Fruit fly (Drosophila melanogaster) whole organism, prepupa: ENCODE data around the gene gny.

ENCODE experiments used
- Blimp-1 ChIP-seq: fragments of 200-800 bp; sonication (Bioruptor generic); optimal IDR thresholded peaks from 3 replicates; lab custom pipeline; 2017; ENCODE audit warnings: missing biosample characterization, missing genetic modification characterization, mild to moderate bottlenecking, moderate library complexity, missing genetic modification reagents
- CG10631 ChIP-seq: fragments of 200-800 bp; sonication (Bioruptor generic); optimal IDR thresholded peaks from 2 replicates; lab custom pipeline; 2016; ENCODE audit warnings: missing biosample characterization, missing genetic modification characterization
- CG10669 ChIP-seq: fragments of 200-800 bp; sonication (Bioruptor generic); optimal IDR thresholded peaks from 3 replicates; lab custom pipeline; 2018; ENCODE audit warnings: missing biosample characterization, mild to moderate bottlenecking, missing genetic modification characterization, moderate library complexity
- CG32006 ChIP-seq: fragments of 200-800 bp; sonication (Bioruptor generic); optimal IDR thresholded peaks from 3 replicates; lab custom pipeline; 2017; ENCODE audit warnings: missing biosample characterization, mild to moderate bottlenecking, missing genetic modification characterization
- CG6163 ChIP-seq: fragments of 200-800 bp; sonication (Bioruptor generic); IDR thresholded peaks from 3 replicates; pipeline ENCODE4 v1.3.6; 2022; ENCODE audit warnings: missing biosample characterization, missing genetic modification characterization
- CG7368 ChIP-seq: fragments of 200-800 bp; sonication (Bioruptor generic); optimal IDR thresholded peaks from 3 replicates; lab custom pipeline; 2016; ENCODE audit warnings: missing biosample characterization, missing genetic modification characterization
- Eip75B ChIP-seq: fragments of 200-800 bp; sonication (Bioruptor generic); optimal IDR thresholded peaks from 3 replicates; lab custom pipeline; 2016; ENCODE audit warnings: missing biosample characterization, missing genetic modification characterization
- Ets21C ChIP-seq: fragments of 200-800 bp; sonication (Bioruptor generic); optimal IDR thresholded peaks from 3 replicates; lab custom pipeline; 2016; ENCODE audit warnings: missing biosample characterization, missing genetic modification characterization
- Hr39 ChIP-seq: fragments of 200-800 bp; sonication (Bioruptor generic); optimal IDR thresholded peaks from 2 replicates; lab custom pipeline; 2016; ENCODE audit warnings: missing biosample characterization, missing genetic modification characterization
- Lpt ChIP-seq: fragments of 200-800 bp; sonication (Bioruptor generic); optimal IDR thresholded peaks from 3 replicates; lab custom pipeline; 2016; ENCODE audit warnings: missing biosample characterization, missing genetic modification characterization
- acj6 ChIP-seq: fragments of 200-800 bp; sonication (Bioruptor generic); optimal IDR thresholded peaks from 3 replicates; lab custom pipeline; 2016; ENCODE audit warnings: missing biosample characterization, missing genetic modification characterization
- eg ChIP-seq: fragments of 200-800 bp; sonication (Bioruptor generic); IDR thresholded peaks from 3 replicates; pipeline ENCODE4 v1.3.6; 2022; ENCODE audit warnings: missing biosample characterization, missing genetic modification characterization
- spab ChIP-seq: fragments of 200-800 bp; sonication (Bioruptor generic); optimal IDR thresholded peaks from 2 replicates; lab custom pipeline; 2017; ENCODE audit warnings: missing biosample characterization, mild to moderate bottlenecking, missing genetic modification characterization, missing genetic modification reagents

DNA sequence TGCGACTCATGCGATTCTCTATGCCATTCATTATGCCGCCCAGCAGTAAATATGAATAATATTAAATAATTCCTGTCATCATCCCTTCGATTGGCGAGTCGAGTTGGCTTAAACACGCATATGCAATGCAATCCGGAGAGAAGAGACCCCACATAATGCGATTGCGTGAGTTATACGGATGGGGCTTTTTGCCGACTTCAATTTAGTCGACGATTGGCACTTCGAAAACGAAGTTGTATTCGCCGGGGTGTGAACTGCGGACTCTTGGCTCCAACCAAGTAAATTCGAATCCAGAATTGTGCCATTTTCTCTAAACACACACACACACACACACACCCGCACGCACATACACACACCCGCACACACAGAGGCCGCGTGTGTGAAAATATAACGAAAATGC is 3.6 kb upstream of the gny start:
- no peak for TF ChIP-seq spab (GFP tag; lab: Kevin White, UChicago)
- TF ChIP-seq CG32006 (GFP tag; lab: Kevin White, UChicago): no peak
- TF ChIP-seq Ets21C (GFP tag; lab: Kevin White, UChicago): no peak
- no peak for TF ChIP-seq acj6
- TF ChIP-seq CG10631 (GFP tag; lab: Kevin White, UChicago): no peak
- no peak for TF ChIP-seq Lpt (GFP tag; lab: Kevin White, UChicago)
- no peak for TF ChIP-seq Hr39 (GFP tag; lab: Kevin White, UChicago)
- no peak for TF ChIP-seq CG7368 (GFP tag; lab: Kevin White, UChicago)
- no peak for TF ChIP-seq CG6163 (GFP tag; lab: Robert Waterston, UW)
- no peak for TF ChIP-seq CG10669 (GFP tag; lab: Kevin White, UChicago)
- TF ChIP-seq Eip75B (GFP tag; lab: Kevin White, UChicago): no peak
- no peak for TF ChIP-seq eg (GFP tag; lab: Robert Waterston, UW)
- TF ChIP-seq Blimp-1 (GFP tag; lab: Kevin White, UChicago): no peak
